Worm (Caenorhabditis elegans): ENCODE measurements around the gene F02E11.7.

ce11 chrII:3262504-3262903 lies 5.0 kb upstream of the F02E11.7 start, which contains the start of gene F02E11.2:
- TF ChIP-seq lin-15B (tag; optimal IDR thresholded peaks at IDR 0.05) (no peak), nhr-90 (tag; optimal IDR thresholded peaks at IDR 0.05; ENCODE audit: poor library complexity) (no peak), zag-1 (tag; optimal IDR thresholded peaks at IDR 0.05) (no peak), fkh-10 (GFP tag; optimal IDR thresholded peaks at IDR 0.05) (no peak), pax-3 (tag; optimal IDR thresholded peaks at IDR 0.05) (no peak), unc-62 (GFP tag; optimal IDR thresholded peaks at IDR 0.05) (no peak), blmp-1 (tag; optimal IDR thresholded peaks at IDR 0.05) (no peak), ztf-11 (tag; optimal IDR thresholded peaks at IDR 0.05) (no peak)

Measured in whole organism, L1 larva.